Worm (Caenorhabditis elegans): Measurements from ENCODE around the gene F53F8.5.
A peak's percentile ranks its signal among the peaks of the same experiment; 100 is the strongest.

The F53F8.5 gene

ce11 chrV:20752609-20753102, 48.8 kb upstream of the F53F8.5 start, which contains the start of gene pha-4:
Gene pha-4, plus strand, starts transcription at chrV:20753052.
- peak; percentile 11; the same call in 1 of the 2 replicates for TF ChIP-seq T26A8.4 (GFP tag; IDR thresholded peaks at IDR 0.05)
- no peak for TF ChIP-seq lin-39 (tag; optimal IDR thresholded peaks at IDR 0.05)
- no peak for TF ChIP-seq nhr-76 (tag; optimal IDR thresholded peaks at IDR 0.05)
- peak; percentile 43 for TF ChIP-seq set-16 (GFP tag; IDR thresholded peaks at IDR 0.05)
- peak; percentile 59 for TF ChIP-seq mes-2 (tag; optimal IDR thresholded peaks at IDR 0.05; ENCODE audit: poor library complexity, severe bottlenecking)
- peak; percentile 79 for TF ChIP-seq dve-1 (tag; optimal IDR thresholded peaks at IDR 0.05; ENCODE audit: insufficient read depth)
- no peak for TF ChIP-seq pha-4 (GFP tag; IDR thresholded peaks at IDR 0.05)
- TF ChIP-seq pha-4 (tag; optimal IDR thresholded peaks at IDR 0.05): peak; percentile 95
- peak; percentile 54 for TF ChIP-seq hlh-30 (tag; optimal IDR thresholded peaks at IDR 0.05; ENCODE audit: insufficient read depth)
- TF ChIP-seq F10B5.3 (tag; optimal IDR thresholded peaks at IDR 0.05): no peak
- TF ChIP-seq nhr-237 (tag; optimal IDR thresholded peaks at IDR 0.05): no peak
- no peak for TF ChIP-seq vab-7 (GFP tag; IDR thresholded peaks at IDR 0.05)
- no peak for TF ChIP-seq lin-15B (tag; optimal IDR thresholded peaks at IDR 0.05)
- TF ChIP-seq nhr-28 (tag; optimal IDR thresholded peaks at IDR 0.05): peak; percentile 31
- TF ChIP-seq egl-27 (tag; optimal IDR thresholded peaks at IDR 0.05): no peak
- TF ChIP-seq lin-38 (GFP tag; IDR thresholded peaks at IDR 0.05): no peak
- TF ChIP-seq pqm-1 (tag; optimal IDR thresholded peaks at IDR 0.05): peak; percentile 59
- TF ChIP-seq dmd-8 (GFP tag; IDR thresholded peaks at IDR 0.05): no peak
- no peak for TF ChIP-seq spr-1 (tag; optimal IDR thresholded peaks at IDR 0.05)
- TF ChIP-seq egl-43 (GFP tag; IDR thresholded peaks at IDR 0.05): no peak
- TF ChIP-seq nhr-102 (tag; optimal IDR thresholded peaks at IDR 0.05): peak; percentile 32
- no peak for TF ChIP-seq nhr-111 (GFP tag; optimal IDR thresholded peaks at IDR 0.05)
- no peak for TF ChIP-seq D1046.2 (GFP tag; IDR thresholded peaks at IDR 0.05)
- TF ChIP-seq ztf-11 (tag; optimal IDR thresholded peaks at IDR 0.05): no peak
- TF ChIP-seq lin-1 (GFP tag; IDR thresholded peaks at IDR 0.05): no peak; the same call in 1 of the 2 replicates
- TF ChIP-seq hlh-11 (tag; optimal IDR thresholded peaks at IDR 0.05): peak; percentile 88
- TF ChIP-seq Y5F2A.4 (GFP tag; optimal IDR thresholded peaks at IDR 0.05): no peak
- peak; percentile 68 for TF ChIP-seq php-3 (GFP tag; IDR thresholded peaks at IDR 0.05)
- no peak for TF ChIP-seq ceh-44 (GFP tag; IDR thresholded peaks at IDR 0.05)
- no peak for TF ChIP-seq nhr-11 (tag; optimal IDR thresholded peaks at IDR 0.05)
- TF ChIP-seq nhr-41 (GFP tag; IDR thresholded peaks at IDR 0.05): no peak
- peak; percentile 23 for TF ChIP-seq aha-1 (tag)
- TF ChIP-seq zfp-3 (GFP tag; conservative IDR thresholded peaks at IDR 0.05): no peak
- TF ChIP-seq lin-13 (GFP tag; optimal IDR thresholded peaks at IDR 0.05): no peak
- TF ChIP-seq nhr-77 (tag; optimal IDR thresholded peaks at IDR 0.05): peak; percentile 20
- no peak for TF ChIP-seq gei-8 (GFP tag; optimal IDR thresholded peaks at IDR 0.05)
- no peak for TF ChIP-seq snpc-4 (tag; optimal IDR thresholded peaks at IDR 0.05)
- peak; percentile 52 for TF ChIP-seq mep-1 (tag; optimal IDR thresholded peaks at IDR 0.05)
- no peak for TF ChIP-seq hmg-1.1 (GFP tag; IDR thresholded peaks at IDR 0.05)
- TF ChIP-seq ceh-62 (tag; optimal IDR thresholded peaks at IDR 0.05): no peak
- no peak for TF ChIP-seq sdz-12 (GFP tag; optimal IDR thresholded peaks at IDR 0.05)
- no peak for TF ChIP-seq saeg-2 (GFP tag; IDR thresholded peaks at IDR 0.05)
- no peak for TF ChIP-seq tra-1 (GFP tag; IDR thresholded peaks at IDR 0.05)
- no peak for TF ChIP-seq ceh-82 (tag; optimal IDR thresholded peaks at IDR 0.05)
- peak; percentile 64; the same call in 1 of the 2 replicates for TF ChIP-seq dmd-6 (GFP tag; IDR thresholded peaks at IDR 0.05)
- no peak for TF ChIP-seq mxl-2 (GFP tag; conservative IDR thresholded peaks at IDR 0.05)
- no peak for TF ChIP-seq daf-16 (GFP tag; optimal IDR thresholded peaks at IDR 0.05)
- peak; percentile 45 for TF ChIP-seq daf-16 (tag; optimal IDR thresholded peaks at IDR 0.05)
- no peak for TF ChIP-seq Y48G9A.11 (GFP tag; IDR thresholded peaks at IDR 0.05)
- TF ChIP-seq ZK337.2 (GFP tag; IDR thresholded peaks at IDR 0.05): no peak
- TF ChIP-seq snpc-1.2 (GFP tag; IDR thresholded peaks at IDR 0.05): 0 out of 2 replicates have a peak, but pooled peaks have one; percentile 28
- peak; percentile 65 for TF ChIP-seq nhr-6 (tag; optimal IDR thresholded peaks at IDR 0.05)

Data from whole organism, L4 larva.